Worm (Caenorhabditis elegans): ENCODE measurements around the gene F44E5.17.

ce11 chrII:11731174-11731724, 17.1 kb downstream of the F44E5.17 start:
- TF ChIP-seq lin-39 (tag; optimal IDR thresholded peaks at IDR 0.05) (no peak), aly-2 (tag; optimal IDR thresholded peaks at IDR 0.05) (no peak), nhr-11 (tag; optimal IDR thresholded peaks at IDR 0.05) (no peak), nhr-77 (tag; optimal IDR thresholded peaks at IDR 0.05) (no peak), nhr-10 (tag; optimal IDR thresholded peaks at IDR 0.05) (no peak), unc-39 (tag; optimal IDR thresholded peaks at IDR 0.05) (no peak), elt-1 (tag; optimal IDR thresholded peaks at IDR 0.05) (no peak)

Data from whole organism, L2 larva.